Worm (Caenorhabditis elegans) whole organism, midembryonic: ENCODE measurements around the gene ani-2.

ENCODE experiments used
- T22C8.4 ChIP-seq: fragments of 200-800 bp; sonication (Bioruptor generic); IDR thresholded peaks from 2 replicates; pipeline ENCODE4 v1.3.6; 2022; ENCODE audit warnings: missing genetic modification characterization, missing compliant biosample characterization
- cog-1 ChIP-seq: sonication (generic microtip); optimal IDR thresholded peaks from 2 replicates; lab custom pipeline; 2016; ENCODE audit warnings: missing genetic modification characterization, missing compliant biosample characterization
- flt-1 ChIP-seq: fragments of 200-800 bp; sonication (Bioruptor generic); IDR thresholded peaks from 2 replicates; pipeline ENCODE4 v1.3.6; 2022; ENCODE audit warnings: missing genetic modification characterization, missing compliant biosample characterization
- med-1 ChIP-seq: sonication (generic microtip); optimal IDR thresholded peaks from 2 replicates; lab custom pipeline; 2017; ENCODE audit warnings: missing genetic modification characterization, mild to moderate bottlenecking, missing compliant biosample characterization, antibody characterized with exemption, missing genetic modification reagents; ENCODE audit not compliant: insufficient read depth
- ref-1 ChIP-seq: fragments of 200-800 bp; sonication (Bioruptor generic); conservative IDR thresholded peaks from 2 replicates; pipeline ENCODE4 v1.3.6; 2022; ENCODE audit warnings: missing genetic modification reagents, missing genetic modification characterization, missing compliant biosample characterization
- tab-1 ChIP-seq: fragments of 200-800 bp; sonication (Bioruptor generic); IDR thresholded peaks from 2 replicates; pipeline ENCODE4 v1.3.6; 2022; ENCODE audit warnings: missing genetic modification characterization, missing compliant biosample characterization
- ztf-23 ChIP-seq: fragments of 200-800 bp; sonication (Bioruptor generic); IDR thresholded peaks from 2 replicates; pipeline ENCODE4 v1.3.6; 2022; ENCODE audit warnings: missing genetic modification reagents, missing genetic modification characterization, missing compliant biosample characterization

DNA sequence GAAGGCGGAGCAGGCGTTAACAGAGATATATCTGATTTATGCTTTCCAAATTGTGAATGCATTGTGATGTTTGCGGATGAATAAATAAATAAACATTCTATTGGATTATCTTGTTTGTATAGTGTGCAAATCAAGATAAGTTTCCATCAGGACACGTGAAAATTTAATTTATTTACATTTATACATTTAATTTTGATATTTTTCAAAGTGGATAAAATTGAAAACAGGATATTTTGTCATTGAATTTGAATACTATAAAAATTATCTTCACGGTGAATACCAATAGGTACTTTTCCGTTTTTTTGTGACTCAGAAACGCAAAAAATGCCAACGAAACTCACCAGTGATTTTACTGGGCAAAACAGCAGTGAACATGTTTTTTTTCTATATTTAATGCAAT is 26.0 kb upstream of the ani-2 start, which contains the start of gene F58F12.3:
- TF ChIP-seq ref-1 (GFP tag; lab: Robert Waterston, UW) (no peak), T22C8.4 (GFP tag; lab: Robert Waterston, UW) (no peak), tab-1 (no peak), ztf-23 (GFP tag; lab: Robert Waterston, UW) (no peak), med-1 (GFP tag; lab: Kevin White, UChicago) (no peak), flt-1 (GFP tag; lab: Robert Waterston, UW) (no peak), cog-1 (tag; lab: Kevin White, UChicago) (no peak)
